Worm (Caenorhabditis elegans) whole organism, L3 larva: ENCODE measurements around the gene nlp-6.

ENCODE experiments used
- ZK546.5 ChIP-seq: sonication (generic microtip); optimal IDR thresholded peaks from 2 replicates; lab custom pipeline; 2017; ENCODE audit warnings: missing biosample characterization, missing genetic modification characterization
- ama-1 ChIP-seq: fragments of 150-350 bp; optimal IDR thresholded peaks from 2 replicates; lab custom pipeline; 2018
- ceh-28 ChIP-seq: fragments of 150-350 bp; optimal IDR thresholded peaks from 2 replicates; lab custom pipeline; 2014; ENCODE audit warnings: missing biosample characterization, missing genetic modification reagents, missing genetic modification characterization
- ceh-82 ChIP-seq: fragments of 150-350 bp; optimal IDR thresholded peaks from 2 replicates; lab custom pipeline; 2014; ENCODE audit warnings: missing biosample characterization, missing genetic modification characterization
- ceh-9 ChIP-seq: sonication (generic microtip); optimal IDR thresholded peaks from 2 replicates; lab custom pipeline; 2018; ENCODE audit warnings: missing biosample characterization, missing genetic modification characterization
- daf-12 ChIP-seq: fragments of 150-350 bp; optimal IDR thresholded peaks from 2 replicates; lab custom pipeline; 2014; ENCODE audit warnings: missing biosample characterization, missing genetic modification reagents, missing genetic modification characterization
- egl-5 ChIP-seq: fragments of 150-350 bp; optimal IDR thresholded peaks from 2 replicates; lab custom pipeline; 2017; ENCODE audit warnings: missing biosample characterization, missing genetic modification reagents, missing genetic modification characterization, inconsistent platforms
- elt-1 ChIP-seq: fragments of 150-350 bp; optimal IDR thresholded peaks from 2 replicates; lab custom pipeline; 2014; ENCODE audit warnings: missing biosample characterization, missing genetic modification characterization
- elt-3 ChIP-seq, 3 experiments: fragments of 150-350 bp in 1 of 3; sonication (generic microtip) in 2 of 3; optimal IDR thresholded peaks; 2 replicates in 2 of 3; 4 replicates in 1 of 3; lab custom pipeline; 2014 to 2017; ENCODE audit warnings: missing biosample characterization in 3 of 3, missing genetic modification characterization in 3 of 3
- eor-1 ChIP-seq, 2 experiments: fragments of 150-350 bp; optimal IDR thresholded peaks; 2 replicates each; lab custom pipeline; 2014 to 2018; ENCODE audit warnings: missing biosample characterization in 2 of 2, missing genetic modification characterization in 2 of 2
- fkh-10 ChIP-seq: sonication (generic microtip); optimal IDR thresholded peaks from 2 replicates; lab custom pipeline; 2017; ENCODE audit warnings: missing biosample characterization, missing genetic modification reagents, missing genetic modification characterization
- fos-1 ChIP-seq: fragments of 150-350 bp; optimal IDR thresholded peaks from 2 replicates; lab custom pipeline; 2014; ENCODE audit warnings: missing biosample characterization, missing genetic modification characterization
- jun-1 ChIP-seq: fragments of 150-350 bp; optimal IDR thresholded peaks from 2 replicates; lab custom pipeline; 2014; ENCODE audit warnings: missing biosample characterization, missing genetic modification reagents, missing genetic modification characterization
- lin-15B ChIP-seq: fragments of 150-350 bp; optimal IDR thresholded peaks from 2 replicates; lab custom pipeline; 2014; ENCODE audit warnings: missing biosample characterization, missing genetic modification characterization
- lin-39 ChIP-seq: fragments of 150-350 bp; optimal IDR thresholded peaks from 2 replicates; lab custom pipeline; 2018; ENCODE audit warnings: missing biosample characterization, missing genetic modification reagents, missing genetic modification characterization
- mdl-1 ChIP-seq: fragments of 150-350 bp; optimal IDR thresholded peaks from 2 replicates; lab custom pipeline; 2014; ENCODE audit warnings: missing biosample characterization, missing genetic modification characterization
- nhr-23 ChIP-seq: fragments of 150-350 bp; optimal IDR thresholded peaks from 2 replicates; lab custom pipeline; 2014; ENCODE audit warnings: missing biosample characterization, missing genetic modification reagents, missing genetic modification characterization
- nhr-25 ChIP-seq: sonication (generic microtip); optimal IDR thresholded peaks from 2 replicates; lab custom pipeline; 2017; ENCODE audit warnings: missing biosample characterization, missing genetic modification characterization
- nhr-43 ChIP-seq: sonication (generic microtip); optimal IDR thresholded peaks from 2 replicates; lab custom pipeline; 2016; ENCODE audit warnings: mild to moderate bottlenecking, missing genetic modification characterization, missing compliant biosample characterization; ENCODE audit not compliant: poor library complexity, severe bottlenecking
- pha-4 ChIP-seq: fragments of 150-350 bp; optimal IDR thresholded peaks from 2 replicates; lab custom pipeline; 2014; ENCODE audit warnings: missing biosample characterization, missing genetic modification reagents, missing genetic modification characterization
- pqm-1 ChIP-seq: fragments of 150-350 bp; optimal IDR thresholded peaks from 2 replicates; lab custom pipeline; 2017; ENCODE audit warnings: missing biosample characterization, missing genetic modification characterization, inconsistent platforms
- sea-2 ChIP-seq: fragments of 150-350 bp; sonication (generic microtip); optimal IDR thresholded peaks from 4 replicates; lab custom pipeline; 2014; ENCODE audit warnings: missing biosample characterization, missing genetic modification reagents, missing genetic modification characterization
- snpc-4 ChIP-seq: fragments of 150-350 bp; optimal IDR thresholded peaks from 2 replicates; lab custom pipeline; 2014; ENCODE audit warnings: missing biosample characterization, missing genetic modification characterization
- unc-39 ChIP-seq: sonication (generic microtip); optimal IDR thresholded peaks from 4 replicates; lab custom pipeline; 2017; ENCODE audit warnings: missing biosample characterization, missing genetic modification characterization
- unc-62 ChIP-seq: fragments of 150-350 bp; sonication (generic microtip); optimal IDR thresholded peaks from 4 replicates; lab custom pipeline; 2014; ENCODE audit warnings: missing biosample characterization, missing genetic modification reagents, missing genetic modification characterization
- ztf-11 ChIP-seq: fragments of 150-350 bp; optimal IDR thresholded peaks from 2 replicates; lab custom pipeline; 2014; ENCODE audit warnings: missing biosample characterization, missing genetic modification characterization
- ztf-4 ChIP-seq: fragments of 150-350 bp; optimal IDR thresholded peaks from 2 replicates; lab custom pipeline; 2014; ENCODE audit warnings: missing biosample characterization, missing genetic modification characterization

Gene nlp-6

ce11 chrX:17675727-17676126, 13.5 kb downstream of the nlp-6 start:
- no peak for TF ChIP-seq ceh-9 (tag; lab: Kevin White, UChicago)
- TF ChIP-seq egl-5 (tag; lab: Kevin White, UChicago): no peak
- TF ChIP-seq elt-3 (tag; optimal IDR thresholded peaks at IDR 0.05; lab: Kevin White, UChicago): no peak
- no peak for TF ChIP-seq daf-12 (tag; lab: Kevin White, UChicago)
- no peak for TF ChIP-seq fos-1 (tag; lab: Kevin White, UChicago)
- TF ChIP-seq fkh-10: no peak
- no peak for TF ChIP-seq pqm-1 (tag; lab: Kevin White, UChicago)
- TF ChIP-seq jun-1 (tag; lab: Kevin White, UChicago): no peak
- no peak for TF ChIP-seq elt-1 (tag; lab: Kevin White, UChicago)
- TF ChIP-seq ceh-28 (tag; lab: Kevin White, UChicago): no peak
- TF ChIP-seq eor-1 (tag; optimal IDR thresholded peaks at IDR 0.05; lab: Kevin White, UChicago): no peak
- no peak for TF ChIP-seq ceh-82 (tag; lab: Kevin White, UChicago)
- TF ChIP-seq ztf-4 (tag; lab: Kevin White, UChicago): no peak
- TF ChIP-seq snpc-4: no peak
- TF ChIP-seq ztf-11 (tag; lab: Kevin White, UChicago): no peak

ce11 chrX:17676679-17677078, 14.4 kb downstream of the nlp-6 start:
- TF ChIP-seq fkh-10 (no peak), ceh-28 (tag; lab: Kevin White, UChicago) (no peak), unc-62 (GFP tag; lab: Kevin White, UChicago) (no peak), nhr-23 (tag; lab: Kevin White, UChicago) (no peak), ama-1 (lab: Kevin White, UChicago) (no peak), daf-12 (tag; lab: Kevin White, UChicago) (no peak), unc-39 (tag; lab: Kevin White, UChicago) (no peak), nhr-43 (tag; lab: Kevin White, UChicago) (no peak), lin-39 (tag; lab: Kevin White, UChicago) (no peak), sea-2 (GFP tag; lab: Kevin White, UChicago) (no peak), jun-1 (tag; lab: Kevin White, UChicago) (no peak), fos-1 (tag; lab: Kevin White, UChicago) (no peak), lin-15B (no peak)

- TF ChIP-seq pqm-1 (tag; lab: Kevin White, UChicago) (peak; percentile 63), nhr-43 (tag; lab: Kevin White, UChicago) (no peak)
These were observed 19.3 kb downstream of the nlp-6 start for ce11 chrX:17681534-17681933.

ce11 chrX:17682280-17682679, 20.0 kb downstream of the nlp-6 start:
- no peak for TF ChIP-seq ZK546.5
- peak; percentile 38 for TF ChIP-seq nhr-23 (tag; lab: Kevin White, UChicago)

- TF ChIP-seq nhr-23 (tag; lab: Kevin White, UChicago) (peak; percentile 31), lin-15B (no peak)
These were observed 21.5 kb downstream of the nlp-6 start for ce11 chrX:17683698-17684097.

- no peak for TF ChIP-seq ztf-11 (tag; lab: Kevin White, UChicago)
- TF ChIP-seq pha-4 (tag; lab: Kevin White, UChicago): no peak
- no peak for TF ChIP-seq fkh-10
- TF ChIP-seq daf-12 (tag; lab: Kevin White, UChicago): no peak
- TF ChIP-seq nhr-23 (tag; lab: Kevin White, UChicago): peak; percentile 97
- peak; percentile 8 for TF ChIP-seq nhr-43 (tag; lab: Kevin White, UChicago)
- peak; percentile 88 for TF ChIP-seq elt-1 (tag; lab: Kevin White, UChicago)
- TF ChIP-seq elt-3 (tag; optimal IDR thresholded peaks at IDR 0.05; lab: Kevin White, UChicago): peak in 1 of 3 experiments; percentile 38
- TF ChIP-seq eor-1 (tag; optimal IDR thresholded peaks at IDR 0.05; lab: Kevin White, UChicago): no peak
- peak; percentile 83 for TF ChIP-seq nhr-25 (tag; lab: Kevin White, UChicago)
These were observed 22.5 kb downstream of the nlp-6 start, which contains the start of gene T23E7.6 for ce11 chrX:17684767-17685166. T23E7.6 (minus strand) TSS chrX:17684811.

ce11 chrX:17685959-17686358, 23.7 kb downstream of the nlp-6 start:
- TF ChIP-seq unc-62 (GFP tag; lab: Kevin White, UChicago): no peak
- TF ChIP-seq mdl-1 (tag; lab: Kevin White, UChicago): no peak
- no peak for TF ChIP-seq ztf-11 (tag; lab: Kevin White, UChicago)
- peak; percentile 82 for TF ChIP-seq nhr-23 (tag; lab: Kevin White, UChicago)
- no peak for TF ChIP-seq jun-1 (tag; lab: Kevin White, UChicago)
- no peak for TF ChIP-seq unc-39 (tag; lab: Kevin White, UChicago)
- TF ChIP-seq lin-15B: no peak
- no peak for TF ChIP-seq egl-5 (tag; lab: Kevin White, UChicago)
- peak; percentile 10 for TF ChIP-seq nhr-25 (tag; lab: Kevin White, UChicago)
- TF ChIP-seq, all 47 proteins: peak for 2
